Fruit fly (Drosophila melanogaster) whole organism, prepupa: ENCODE results near the gene CG9098.

Experiments used
- Blimp-1 ChIP-seq: fragments of 200-800 bp; sonication (Bioruptor generic); optimal IDR thresholded peaks from 3 replicates; lab custom pipeline; 2017; ENCODE audit warnings: missing biosample characterization, missing genetic modification characterization, mild to moderate bottlenecking, moderate library complexity, missing genetic modification reagents
- CG31627 ChIP-seq: fragments of 200-800 bp; sonication (Bioruptor generic); optimal IDR thresholded peaks from 3 replicates; lab custom pipeline; 2016; ENCODE audit warnings: missing biosample characterization, missing genetic modification characterization
- CG6808 ChIP-seq: fragments of 200-800 bp; sonication (Bioruptor generic); optimal IDR thresholded peaks from 3 replicates; lab custom pipeline; 2017; ENCODE audit warnings: missing biosample characterization, missing genetic modification characterization, mild to moderate bottlenecking, moderate library complexity, missing genetic modification reagents
- CG7368 ChIP-seq: fragments of 200-800 bp; sonication (Bioruptor generic); optimal IDR thresholded peaks from 3 replicates; lab custom pipeline; 2016; ENCODE audit warnings: missing biosample characterization, missing genetic modification characterization
- Hr39 ChIP-seq: fragments of 200-800 bp; sonication (Bioruptor generic); optimal IDR thresholded peaks from 2 replicates; lab custom pipeline; 2016; ENCODE audit warnings: missing biosample characterization, missing genetic modification characterization
- Lpt ChIP-seq: fragments of 200-800 bp; sonication (Bioruptor generic); optimal IDR thresholded peaks from 3 replicates; lab custom pipeline; 2016; ENCODE audit warnings: missing biosample characterization, missing genetic modification characterization
- Sox102F ChIP-seq: fragments of 200-800 bp; sonication (Bioruptor generic); optimal IDR thresholded peaks from 2 replicates; lab custom pipeline; 2016; ENCODE audit warnings: missing biosample characterization, mild to moderate bottlenecking, missing genetic modification characterization
- fkh ChIP-seq: fragments of 200-800 bp; sonication (Bioruptor generic); optimal IDR thresholded peaks from 3 replicates; lab custom pipeline; 2017; ENCODE audit warnings: missing biosample characterization, mild to moderate bottlenecking, missing genetic modification characterization, moderate library complexity
- svp ChIP-seq: fragments of 200-800 bp; sonication (Bioruptor generic); peaks from one replicate; lab custom pipeline; 2016; ENCODE audit warnings: missing biosample characterization, missing genetic modification characterization
- vri ChIP-seq: fragments of 200-800 bp; sonication (Bioruptor generic); optimal IDR thresholded peaks from 3 replicates; lab custom pipeline; 2016; ENCODE audit warnings: missing biosample characterization, mild to moderate bottlenecking, missing genetic modification characterization

DNA sequence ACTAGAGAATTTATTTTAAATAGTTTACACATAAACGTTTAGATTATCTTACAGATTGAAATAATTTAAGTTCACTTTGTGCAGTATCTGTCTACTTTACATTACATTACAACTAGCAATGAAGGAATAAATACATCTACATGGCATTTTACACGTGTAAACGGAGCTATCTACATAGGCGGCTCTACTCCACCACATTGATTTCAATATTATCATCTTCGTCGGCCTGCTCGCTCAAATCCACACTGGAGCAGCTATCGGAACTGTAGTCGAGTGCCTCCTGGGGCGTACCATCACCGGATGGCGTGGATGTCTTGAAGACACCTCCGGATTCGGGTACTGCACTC lies 906 bp upstream of the CG9098 start:
- no peak for TF ChIP-seq vri
- no peak for TF ChIP-seq Hr39
- no peak for TF ChIP-seq CG7368
- no peak for TF ChIP-seq CG31627 (GFP tag; lab: Kevin White, UChicago)
- TF ChIP-seq fkh (GFP tag; lab: Kevin White, UChicago) = no peak
- no peak for TF ChIP-seq Lpt (GFP tag; lab: Kevin White, UChicago)
- TF ChIP-seq CG6808 (GFP tag; lab: Kevin White, UChicago) = no peak
- TF ChIP-seq Blimp-1 (GFP tag; lab: Kevin White, UChicago) = no peak
- TF ChIP-seq svp (GFP tag; lab: Kevin White, UChicago) = no peak
- TF ChIP-seq Sox102F = no peak
